Fruit fly (Drosophila melanogaster): ENCODE measurements around the gene frac.

dm6 chr3L:7590898-7591297, 28.5 kb downstream of the frac start, which contains the start of gene t-Grip84:
- TF ChIP-seq EcR (GFP tag; optimal IDR thresholded peaks at IDR 0.05) = no peak
- TF ChIP-seq Snoo (tag; optimal IDR thresholded peaks at IDR 0.05) = no peak
- no peak for TF ChIP-seq CG15710 (tag; optimal IDR thresholded peaks at IDR 0.05)
- TF ChIP-seq CG13204 (GFP tag; optimal IDR thresholded peaks at IDR 0.05) = no peak
- no peak for TF ChIP-seq D1 (tag; optimal IDR thresholded peaks at IDR 0.05)
- no peak for TF ChIP-seq CG8159 (tag; optimal IDR thresholded peaks at IDR 0.05)
- TF ChIP-seq CG14655 (GFP tag; optimal IDR thresholded peaks at IDR 0.05) = no peak
- TF ChIP-seq CG12605 (GFP tag; IDR thresholded peaks at IDR 0.05) = no peak
- no peak for TF ChIP-seq CG4496 (GFP tag; IDR thresholded peaks at IDR 0.05)
- no peak for TF ChIP-seq CG34367 (tag; optimal IDR thresholded peaks at IDR 0.05)
- no peak for TF ChIP-seq CG17806 (tag; optimal IDR thresholded peaks at IDR 0.05)
- no peak for TF ChIP-seq CG32121 (GFP tag; IDR thresholded peaks at IDR 0.05)
- no peak for TF ChIP-seq rn (GFP tag; IDR thresholded peaks at IDR 0.05)
- no peak for TF ChIP-seq Ets98B (GFP tag; IDR thresholded peaks at IDR 0.05)

Data from whole organism, pupa.